Fruit fly (Drosophila melanogaster): ENCODE data around the gene nAChRbeta1.

DNA sequence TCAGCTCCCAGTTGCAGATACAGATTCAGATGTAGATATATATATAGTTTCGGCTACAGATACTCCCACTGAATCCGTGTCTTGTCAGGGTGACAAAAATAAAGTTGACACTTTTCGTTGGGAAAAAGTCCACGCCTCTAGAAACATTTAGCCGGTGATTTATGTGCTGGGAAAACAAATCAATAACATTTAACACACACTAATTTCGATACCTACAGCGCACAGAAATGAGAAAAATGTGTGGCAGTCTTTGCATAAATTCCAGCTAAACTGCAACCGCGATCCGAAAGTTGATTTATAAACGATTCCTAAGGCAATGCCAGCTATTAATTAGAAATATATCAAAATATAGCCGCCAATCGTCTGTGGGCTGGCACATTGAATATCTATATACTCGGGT, 40.9 kb upstream of the nAChRbeta1 start:
- TF ChIP-seq Ets96B (tag; optimal IDR thresholded peaks at IDR 0.05) (no peak), pdm3 (GFP tag; optimal IDR thresholded peaks at IDR 0.05) (no peak), Hr39 (GFP tag; optimal IDR thresholded peaks at IDR 0.05) (no peak), Ets21C (GFP tag; optimal IDR thresholded peaks at IDR 0.05) (no peak), Lpt (GFP tag; optimal IDR thresholded peaks at IDR 0.05) (no peak), acj6 (GFP tag; optimal IDR thresholded peaks at IDR 0.05) (no peak), CG9139 (GFP tag; optimal IDR thresholded peaks at IDR 0.05) (no peak), CG8319 (GFP tag; optimal IDR thresholded peaks at IDR 0.05) (no peak), fkh (GFP tag; optimal IDR thresholded peaks at IDR 0.05) (no peak), CG7368 (GFP tag; optimal IDR thresholded peaks at IDR 0.05) (no peak), Blimp-1 (GFP tag; optimal IDR thresholded peaks at IDR 0.05) (no peak)

All from whole organism, prepupa.